Worm (Caenorhabditis elegans) whole organism, early embryonic: Measurements from ENCODE around the gene clec-129.

Source experiments
- B0310.2 ChIP-seq: sonication (generic microtip); optimal IDR thresholded peaks from 2 replicates; lab custom pipeline; 2016; ENCODE audit warnings: mild to moderate bottlenecking, missing genetic modification characterization, missing compliant biosample characterization
- F13C5.2 ChIP-seq: sonication (generic microtip); optimal IDR thresholded peaks from 2 replicates; lab custom pipeline; 2017; ENCODE audit warnings: mild to moderate bottlenecking, missing genetic modification characterization, inconsistent platforms, missing compliant biosample characterization
- aly-1 ChIP-seq: sonication (generic microtip); optimal IDR thresholded peaks from 2 replicates; lab custom pipeline; 2016; ENCODE audit warnings: missing genetic modification characterization, missing compliant biosample characterization
- ama-1 ChIP-seq: fragments of 150-350 bp; optimal IDR thresholded peaks from 2 replicates; lab custom pipeline; 2014
- ceh-13 ChIP-seq: fragments of 200-800 bp; sonication (Bioruptor generic); optimal IDR thresholded peaks from 2 replicates; lab custom pipeline; 2018; ENCODE audit warnings: mild to moderate bottlenecking, missing genetic modification characterization, missing compliant biosample characterization
- ceh-36 ChIP-seq: sonication (generic microtip); optimal IDR thresholded peaks from 2 replicates; lab custom pipeline; 2016; ENCODE audit warnings: missing genetic modification characterization, inconsistent platforms, missing compliant biosample characterization
- ets-7 ChIP-seq: sonication (generic microtip); optimal IDR thresholded peaks from 2 replicates; lab custom pipeline; 2016; ENCODE audit warnings: missing genotype, missing genetic modification characterization, missing compliant biosample characterization
- flt-1 ChIP-seq: fragments of 200-800 bp; sonication (Bioruptor generic); IDR thresholded peaks from 2 replicates; pipeline ENCODE4 v1.3.6; 2022; ENCODE audit warnings: missing genetic modification characterization, missing compliant biosample characterization
- hmbx-1 ChIP-seq: sonication (generic microtip); optimal IDR thresholded peaks from 2 replicates; lab custom pipeline; 2016; ENCODE audit warnings: mild to moderate bottlenecking, missing genetic modification characterization, missing compliant biosample characterization
- hmg-4 ChIP-seq: fragments of 200-800 bp; sonication (Bioruptor generic); optimal IDR thresholded peaks from 2 replicates; lab custom pipeline; 2018; ENCODE audit warnings: mild to moderate bottlenecking, missing genetic modification characterization, missing compliant biosample characterization
- hnd-1 ChIP-seq: sonication (generic microtip); optimal IDR thresholded peaks from 2 replicates; lab custom pipeline; 2016; ENCODE audit warnings: missing genetic modification characterization, missing compliant biosample characterization
- pes-1 ChIP-seq: fragments of 200-800 bp; sonication (Bioruptor generic); IDR thresholded peaks from 2 replicates; pipeline ENCODE4 v1.3.6; 2022; ENCODE audit warnings: missing genetic modification reagents, missing genetic modification characterization, missing compliant biosample characterization
- scrt-1 ChIP-seq: fragments of 200-800 bp; sonication (Bioruptor generic); IDR thresholded peaks from 2 replicates; pipeline ENCODE4 v1.3.6; 2022; ENCODE audit warnings: missing genetic modification characterization, missing compliant biosample characterization
- sea-1 ChIP-seq: fragments of 200-800 bp; sonication (Bioruptor generic); conservative IDR thresholded peaks from 2 replicates; pipeline ENCODE4 v1.3.6; 2022; ENCODE audit warnings: missing genetic modification characterization, missing compliant biosample characterization
- tbx-11 ChIP-seq: fragments of 200-800 bp; sonication (Bioruptor generic); IDR thresholded peaks from 2 replicates; pipeline ENCODE4 v1.3.6; 2022; ENCODE audit warnings: missing genetic modification characterization, missing compliant biosample characterization
- tbx-37 ChIP-seq: fragments of 200-800 bp; sonication (Bioruptor generic); conservative IDR thresholded peaks from 2 replicates; pipeline ENCODE4 v1.3.6; 2022; ENCODE audit warnings: missing genetic modification reagents, missing genetic modification characterization, missing compliant biosample characterization
- tra-4 ChIP-seq: sonication (generic microtip); optimal IDR thresholded peaks from 2 replicates; lab custom pipeline; 2017; ENCODE audit warnings: missing genetic modification characterization, missing compliant biosample characterization

Gene clec-129

DNA sequence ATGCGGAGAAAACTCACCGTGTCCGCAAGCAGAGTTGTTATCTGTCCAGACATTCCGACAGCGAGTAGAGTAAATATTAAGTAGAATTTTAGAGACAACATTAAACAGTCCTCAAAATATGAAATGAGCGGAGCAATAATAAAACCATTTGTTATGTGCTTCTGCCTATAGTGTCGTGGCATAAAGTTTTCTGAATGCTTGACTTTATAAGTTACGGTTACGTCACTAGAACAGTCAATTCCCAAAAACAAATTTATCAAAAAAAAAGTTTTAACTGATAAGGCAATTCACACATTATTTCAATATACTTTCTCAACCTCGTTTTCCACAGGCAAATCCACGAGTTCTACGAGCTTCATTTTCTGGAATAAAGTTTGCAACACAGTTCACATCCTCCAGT is 2.2 kb upstream of the clec-129 start, which contains the start of gene clec-127:
Gene clec-127 (minus strand): TSS at position 101 of the 400 bp plus-strand sequence.
- TF ChIP-seq ceh-13 (GFP tag; lab: Kevin White, UChicago) (no peak), tbx-37 (GFP tag; lab: Robert Waterston, UW) (no peak), F13C5.2 (tag; lab: Kevin White, UChicago) (no peak), scrt-1 (no peak), ets-7 (tag; lab: Kevin White, UChicago) (no peak), pes-1 (GFP tag; lab: Robert Waterston, UW) (no peak), tra-4 (no peak), B0310.2 (tag; lab: Kevin White, UChicago) (no peak), ceh-36 (no peak), hmbx-1 (tag; lab: Kevin White, UChicago) (no peak), tbx-11 (GFP tag; lab: Robert Waterston, UW) (no peak), aly-1 (tag; lab: Kevin White, UChicago) (no peak), flt-1 (GFP tag; lab: Robert Waterston, UW) (no peak), hnd-1 (tag; lab: Kevin White, UChicago) (no peak), ama-1 (no peak)

ce11 chrII:3573255-3573654 is 2.0 kb downstream of the clec-129 start, which contains the start of gene clec-130:
TSS of gene clec-130 (plus strand) at chrII:3573555.
- TF ChIP-seq scrt-1, result no peak
- no peak for TF ChIP-seq ama-1
- no peak for TF ChIP-seq F13C5.2 (tag; lab: Kevin White, UChicago)
- no peak for TF ChIP-seq ceh-13 (GFP tag; lab: Kevin White, UChicago)
- no peak for TF ChIP-seq tbx-37 (GFP tag; lab: Robert Waterston, UW)
- TF ChIP-seq sea-1, result no peak
- no peak for TF ChIP-seq hmbx-1 (tag; lab: Kevin White, UChicago)
- no peak for TF ChIP-seq hnd-1 (tag; lab: Kevin White, UChicago)
- no peak for TF ChIP-seq B0310.2 (tag; lab: Kevin White, UChicago)
- TF ChIP-seq hmg-4 (GFP tag; lab: Kevin White, UChicago), result no peak
- no peak for TF ChIP-seq pes-1 (GFP tag; lab: Robert Waterston, UW)
- no peak for TF ChIP-seq aly-1 (tag; lab: Kevin White, UChicago)
- no peak for TF ChIP-seq flt-1 (GFP tag; lab: Robert Waterston, UW)
- no peak for TF ChIP-seq tbx-11 (GFP tag; lab: Robert Waterston, UW)
- no peak for TF ChIP-seq tra-4
- TF ChIP-seq ets-7 (tag; lab: Kevin White, UChicago), result no peak
- TF ChIP-seq ceh-36, result no peak

ce11 chrII:3576742-3577141 is 5.5 kb downstream of the clec-129 start, which contains the start of gene clec-132:
TSS of gene clec-132 (plus strand) at chrII:3577042.
- no peak for TF ChIP-seq aly-1 (tag; lab: Kevin White, UChicago)
- no peak for TF ChIP-seq hnd-1 (tag; lab: Kevin White, UChicago)
- no peak for TF ChIP-seq sea-1
- TF ChIP-seq hmg-4 (GFP tag; lab: Kevin White, UChicago), result no peak
- no peak for TF ChIP-seq B0310.2 (tag; lab: Kevin White, UChicago)
- no peak for TF ChIP-seq ama-1
- no peak for TF ChIP-seq tbx-37 (GFP tag; lab: Robert Waterston, UW)
- no peak for TF ChIP-seq scrt-1
- no peak for TF ChIP-seq ceh-13 (GFP tag; lab: Kevin White, UChicago)
- TF ChIP-seq ceh-36, result no peak
- no peak for TF ChIP-seq tra-4
- TF ChIP-seq flt-1 (GFP tag; lab: Robert Waterston, UW), result no peak
- no peak for TF ChIP-seq F13C5.2 (tag; lab: Kevin White, UChicago)
- no peak for TF ChIP-seq pes-1 (GFP tag; lab: Robert Waterston, UW)
- no peak for TF ChIP-seq ets-7 (tag; lab: Kevin White, UChicago)

DNA sequence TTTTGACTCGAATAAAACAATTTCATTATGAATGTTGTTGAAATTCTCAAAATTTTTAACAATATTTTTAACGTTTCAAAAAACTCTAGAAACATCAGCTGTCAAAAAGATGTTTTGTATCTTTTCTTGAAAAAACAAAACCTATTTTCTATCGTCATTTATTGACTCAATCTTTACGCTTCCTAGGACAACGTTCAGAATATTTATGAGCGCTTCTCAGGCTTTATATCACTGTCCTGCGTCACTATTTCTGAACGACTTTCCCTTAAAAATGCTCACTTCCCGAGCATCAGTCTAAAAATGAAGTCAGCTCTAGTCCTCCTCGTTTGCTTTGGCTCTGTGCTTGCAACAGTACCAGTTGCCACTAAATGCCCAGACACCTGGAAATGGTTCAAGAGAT is 6.8 kb downstream of the clec-129 start, which contains the start of gene clec-133:
Gene clec-133 (plus strand): TSS at position 301 of the 400 bp plus-strand sequence.
- TF ChIP-seq ama-1 (no peak), ceh-36 (no peak), sea-1 (no peak)

DNA sequence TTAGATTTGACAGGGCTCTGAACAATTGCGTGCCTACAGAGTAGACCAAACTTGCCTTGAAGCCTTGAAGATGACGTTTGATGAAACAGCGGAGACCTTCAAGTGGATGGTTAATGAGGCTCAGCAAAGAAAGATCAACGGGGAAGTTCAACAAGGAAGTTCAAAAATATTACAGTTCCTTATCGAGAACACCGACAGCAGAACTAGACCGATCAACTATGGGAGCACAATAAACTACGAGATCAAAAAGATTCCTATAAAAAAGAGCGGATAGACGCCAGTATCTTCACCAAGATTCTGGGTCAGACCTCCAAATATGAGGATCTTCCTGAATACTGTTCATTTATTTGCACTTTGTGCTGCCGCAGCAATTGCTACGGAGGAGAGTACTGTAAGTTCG is 8.5 kb downstream of the clec-129 start, which contains the start of gene clec-134:
Gene clec-134 (plus strand): TSS at position 301 of the 400 bp plus-strand sequence.
- TF ChIP-seq aly-1 (tag; lab: Kevin White, UChicago) (no peak), ets-7 (tag; lab: Kevin White, UChicago) (no peak), F13C5.2 (tag; lab: Kevin White, UChicago) (no peak), flt-1 (GFP tag; lab: Robert Waterston, UW) (no peak), ama-1 (no peak), ceh-36 (no peak)

DNA sequence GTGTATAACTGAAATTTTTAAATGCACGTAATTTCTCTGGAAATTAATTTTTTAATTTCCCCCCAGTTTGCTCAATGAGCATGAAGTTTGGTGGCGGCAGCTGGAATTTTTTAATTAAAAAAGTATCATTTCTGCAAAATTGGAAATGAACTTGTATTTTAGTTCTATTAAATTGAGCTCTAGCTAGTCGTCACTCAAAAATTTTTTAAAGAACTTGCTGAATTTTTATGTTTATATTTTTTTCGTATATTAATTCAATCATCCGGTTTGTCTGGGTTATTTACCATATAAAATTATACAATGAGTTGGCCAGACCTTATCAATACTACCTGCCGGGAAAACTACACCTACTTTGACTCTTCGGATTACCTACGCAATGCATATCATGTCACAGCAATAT is 10.5 kb downstream of the clec-129 start, which contains the start of gene srh-59:
Gene srh-59 (plus strand): TSS at position 301 of the 400 bp plus-strand sequence.
- TF ChIP-seq F13C5.2 (tag; lab: Kevin White, UChicago) (no peak), pes-1 (GFP tag; lab: Robert Waterston, UW) (no peak), ets-7 (tag; lab: Kevin White, UChicago) (no peak), aly-1 (tag; lab: Kevin White, UChicago) (no peak), hmg-4 (GFP tag; lab: Kevin White, UChicago) (no peak), scrt-1 (no peak), flt-1 (GFP tag; lab: Robert Waterston, UW) (no peak), B0310.2 (tag; lab: Kevin White, UChicago) (no peak), ama-1 (no peak), hnd-1 (tag; lab: Kevin White, UChicago) (no peak), ceh-13 (GFP tag; lab: Kevin White, UChicago) (no peak), tbx-11 (GFP tag; lab: Robert Waterston, UW) (no peak), ceh-36 (no peak), hmbx-1 (tag; lab: Kevin White, UChicago) (no peak)

DNA sequence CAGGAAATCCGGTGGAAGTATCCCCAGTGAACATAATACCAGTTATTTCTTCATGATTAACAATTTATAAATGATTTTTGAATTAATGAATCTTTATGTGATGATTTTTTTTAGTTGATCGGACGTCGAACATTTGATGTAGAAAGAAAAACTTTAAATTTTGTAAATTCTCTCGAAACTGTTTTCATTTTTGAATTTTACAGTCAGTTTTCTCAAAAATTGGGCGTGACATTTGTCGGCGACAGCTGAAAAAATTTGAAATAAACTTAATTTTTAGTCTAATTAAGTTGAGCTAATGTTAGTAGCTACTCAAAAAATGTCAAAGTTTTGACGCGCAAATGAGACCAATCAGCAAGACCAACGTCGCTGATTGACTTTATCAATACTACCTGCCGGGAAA is 12.1 kb downstream of the clec-129 start, which contains the start of gene srh-60:
Gene srh-60 (plus strand): TSS at position 301 of the 400 bp plus-strand sequence.
- TF ChIP-seq ets-7 (tag; lab: Kevin White, UChicago), result no peak
- no peak for TF ChIP-seq scrt-1
- no peak for TF ChIP-seq hmg-4 (GFP tag; lab: Kevin White, UChicago)
- TF ChIP-seq ceh-36, result no peak
- TF ChIP-seq hnd-1 (tag; lab: Kevin White, UChicago), result no peak
- no peak for TF ChIP-seq ceh-13 (GFP tag; lab: Kevin White, UChicago)
- TF ChIP-seq B0310.2 (tag; lab: Kevin White, UChicago), result no peak
- no peak for TF ChIP-seq tbx-37 (GFP tag; lab: Robert Waterston, UW)
- TF ChIP-seq hmbx-1 (tag; lab: Kevin White, UChicago), result no peak
- TF ChIP-seq sea-1, result no peak
